Fruit fly (Drosophila melanogaster): ENCODE data around the gene Obp69a.

- TF ChIP-seq ovo (GFP tag; optimal IDR thresholded peaks at IDR 0.05) (no peak), Crg-1 (GFP tag; optimal IDR thresholded peaks at IDR 0.05) (no peak), Mnt (GFP tag; optimal IDR thresholded peaks at IDR 0.05) (no peak), tj (GFP tag; optimal IDR thresholded peaks at IDR 0.05) (no peak), cic (GFP tag; optimal IDR thresholded peaks at IDR 0.05) (no peak), cnc (optimal IDR thresholded peaks at IDR 0.05) (no peak), CG11617 (GFP tag; optimal IDR thresholded peaks at IDR 0.05) (no peak), CG1620 (GFP tag; optimal IDR thresholded peaks at IDR 0.05) (no peak), toe (GFP tag; optimal IDR thresholded peaks at IDR 0.05) (no peak), CG14711 (tag; optimal IDR thresholded peaks at IDR 0.05) (no peak), kay (GFP tag; ENCODE audit: borderline replicate concordance) (no peak)
Measured at dm6 chr3L:12401800-12402199, 5.8 kb downstream of the Obp69a start, which contains the start of gene Smyd4-2.
